Worm (Caenorhabditis elegans) whole organism, young adult: Measurements from ENCODE around the gene T04A6.1.

Experiments used
- Y53F4B.3 ChIP-seq: fragments of 200-800 bp; sonication (Bioruptor generic); IDR thresholded peaks from 2 replicates; pipeline ENCODE4 v1.3.6; 2022; ENCODE audit warnings: missing genetic modification reagents, missing genetic modification characterization, missing compliant biosample characterization
- aptf-2 ChIP-seq: fragments of 200-800 bp; sonication (Bioruptor generic); conservative IDR thresholded peaks from 2 replicates; pipeline ENCODE4 v1.3.6; 2022; ENCODE audit warnings: missing genetic modification reagents, missing genetic modification characterization, missing compliant biosample characterization
- attf-5 ChIP-seq: fragments of 200-800 bp; sonication (Bioruptor generic); optimal IDR thresholded peaks from 2 replicates; lab custom pipeline; 2018; ENCODE audit warnings: mild to moderate bottlenecking, missing genetic modification characterization, missing compliant biosample characterization
- attf-6 ChIP-seq: fragments of 200-800 bp; sonication (Bioruptor generic); IDR thresholded peaks from 2 replicates; pipeline ENCODE4 v1.3.6; 2022; ENCODE audit warnings: missing genetic modification reagents, missing genetic modification characterization, missing compliant biosample characterization
- chd-7 ChIP-seq: sonication (generic microtip); optimal IDR thresholded peaks from 2 replicates; lab custom pipeline; 2016; ENCODE audit warnings: mild to moderate bottlenecking, missing genetic modification characterization, moderate library complexity, missing compliant biosample characterization
- dpl-1 ChIP-seq: fragments of 150-350 bp; optimal IDR thresholded peaks from 2 replicates; lab custom pipeline; 2014; ENCODE audit warnings: missing biosample characterization, missing genetic modification reagents, missing genetic modification characterization
- hlh-26 ChIP-seq: fragments of 200-800 bp; sonication (Bioruptor generic); conservative IDR thresholded peaks from 2 replicates; pipeline ENCODE4 v1.3.6; 2022; ENCODE audit warnings: missing genetic modification reagents, missing genetic modification characterization, missing compliant biosample characterization
- pha-4 ChIP-seq: fragments of 150-350 bp; sonication (generic microtip); optimal IDR thresholded peaks from 2 replicates; lab custom pipeline; 2014; ENCODE audit warnings: missing biosample characterization, missing genetic modification reagents, missing genetic modification characterization
- sea-2 ChIP-seq: fragments of 200-800 bp; sonication (Bioruptor generic); IDR thresholded peaks from 2 replicates; pipeline ENCODE4 v1.3.6; 2022; ENCODE audit warnings: missing genetic modification characterization, missing compliant biosample characterization
- snpc-4 ChIP-seq, 5 experiments: fragments of 150-350 bp in 1 of 5; sonication (generic microtip) in 4 of 5; optimal IDR thresholded peaks; 2 replicates each; lab custom pipeline; 2014 to 2018; ENCODE audit warnings: missing genetic modification characterization in 5 of 5, missing biosample characterization in 3 of 5, antibody characterized with exemption in 2 of 5, mild to moderate bottlenecking in 2 of 5, missing compliant biosample characterization in 2 of 5, missing genotype in 2 of 5, moderate library complexity in 2 of 5, missing genetic modification reagents in 1 of 5

ce11 chrIII:7619846-7620245 lies 3.5 kb downstream of the T04A6.1 start:
- no peak for TF ChIP-seq hlh-26 (GFP tag; lab: Robert Waterston, UW)
- no peak for TF ChIP-seq attf-6 (GFP tag; lab: Robert Waterston, UW)
- TF ChIP-seq attf-5, result no peak
- no peak for TF ChIP-seq pha-4 (tag; lab: Kevin White, UChicago)
- TF ChIP-seq chd-7 (tag; lab: Kevin White, UChicago), result no peak
- TF ChIP-seq Y53F4B.3 (GFP tag; lab: Robert Waterston, UW), result no peak
- no peak for TF ChIP-seq aptf-2 (GFP tag; lab: Robert Waterston, UW)
- TF ChIP-seq sea-2, result no peak
- no peak for TF ChIP-seq dpl-1
- TF ChIP-seq snpc-4 (GFP tag; optimal IDR thresholded peaks at IDR 0.05; lab: Kevin White, UChicago), result no peak
- no peak for TF ChIP-seq snpc-4 (tag; optimal IDR thresholded peaks at IDR 0.05; lab: Kevin White, UChicago)
